Worm (Caenorhabditis elegans) whole organism, L4/young adult: Measurements from ENCODE around the gene oef-1.

Experiments
- W03F9.2 ChIP-seq: fragments of 150-350 bp; optimal IDR thresholded peaks from 2 replicates; lab custom pipeline; 2014; ENCODE audit warnings: missing biosample characterization, missing genetic modification characterization
- him-1 ChIP-seq: sonication (generic microtip); optimal IDR thresholded peaks from 2 replicates; lab custom pipeline; 2016; ENCODE audit warnings: missing genotype, missing genetic modification reagents, missing genetic modification characterization, missing compliant biosample characterization

DNA sequence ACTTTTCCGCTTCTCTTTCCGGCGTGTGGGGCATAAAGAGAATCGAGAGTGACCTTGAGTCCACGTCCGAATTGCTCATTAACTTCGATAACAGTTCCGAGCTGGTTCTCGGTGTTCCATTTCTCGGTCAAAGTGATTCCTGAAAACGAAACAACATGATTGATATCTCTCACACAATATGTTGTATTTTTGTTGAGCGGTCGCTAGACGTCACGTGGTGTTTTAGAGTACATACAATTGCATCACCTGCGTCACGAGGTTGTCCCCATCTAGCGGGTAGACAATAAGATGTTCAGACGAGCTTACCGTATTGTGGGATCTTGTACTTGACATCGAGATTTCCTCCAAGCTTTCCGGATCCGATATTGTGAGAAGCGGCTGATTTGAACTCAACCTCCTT, 40.9 kb upstream of the oef-1 start:
- TF ChIP-seq him-1 = no peak
- TF ChIP-seq W03F9.2 (tag; lab: Kevin White, UChicago) = no peak
